Fruit fly (Drosophila melanogaster) whole organism, embryonic: ENCODE results near the gene Irbp.

Experiments
- Atf-2 ChIP-seq: fragments of 200-800 bp; sonication (Bioruptor generic); optimal IDR thresholded peaks from 2 replicates; lab custom pipeline; 2016; ENCODE audit warnings: missing biosample characterization, missing genetic modification characterization
- B-H1 ChIP-seq: fragments of 200-800 bp; sonication (Bioruptor generic); IDR thresholded peaks from 3 replicates; pipeline ENCODE4 v1.3.6; 2022; ENCODE audit warnings: missing biosample characterization, missing genetic modification characterization
- Bgb ChIP-seq: fragments of 200-800 bp; sonication (Bioruptor generic); IDR thresholded peaks from 2 replicates; pipeline ENCODE4 v1.3.6; 2022; ENCODE audit warnings: missing biosample characterization, missing genetic modification characterization; ENCODE audit not compliant: partially characterized antibody
- CG10543 ChIP-seq: fragments of 200-800 bp; sonication (Bioruptor generic); optimal IDR thresholded peaks from 3 replicates; lab custom pipeline; 2017; ENCODE audit warnings: missing biosample characterization, mild to moderate bottlenecking, missing genetic modification characterization, moderate library complexity
- CG10979 ChIP-seq: fragments of 200-800 bp; sonication (Bioruptor generic); optimal IDR thresholded peaks from 2 replicates; lab custom pipeline; 2018; ENCODE audit warnings: missing biosample characterization, mild to moderate bottlenecking, missing genetic modification characterization, moderate library complexity
- CG12071 ChIP-seq: fragments of 200-800 bp; sonication (Bioruptor generic); optimal IDR thresholded peaks from 3 replicates; lab custom pipeline; 2018; ENCODE audit warnings: missing biosample characterization, mild to moderate bottlenecking, missing genetic modification characterization
- CG12155 ChIP-seq: fragments of 200-800 bp; sonication (Bioruptor generic); optimal IDR thresholded peaks from 3 replicates; lab custom pipeline; 2016; ENCODE audit warnings: missing biosample characterization, missing genetic modification characterization
- CG1233 ChIP-seq: fragments of 200-800 bp; sonication (Bioruptor generic); optimal IDR thresholded peaks from 4 replicates; lab custom pipeline; 2018; ENCODE audit warnings: missing biosample characterization, mild to moderate bottlenecking, missing genetic modification characterization
- CG12769 ChIP-seq: fragments of 200-800 bp; sonication (Bioruptor generic); optimal IDR thresholded peaks from 2 replicates; lab custom pipeline; 2019; ENCODE audit warnings: missing biosample characterization, mild to moderate bottlenecking, missing genetic modification characterization, moderate library complexity
- CG13624 ChIP-seq: fragments of 200-800 bp; sonication (Bioruptor generic); optimal IDR thresholded peaks from 2 replicates; lab custom pipeline; 2016; ENCODE audit warnings: missing biosample characterization, missing genetic modification characterization
- CG14667 ChIP-seq: fragments of 200-800 bp; sonication (Bioruptor generic); IDR thresholded peaks from 2 replicates; pipeline ENCODE4 v1.3.6; 2022; ENCODE audit warnings: missing biosample characterization, missing genetic modification characterization
- CG17829 ChIP-seq: fragments of 200-800 bp; optimal IDR thresholded peaks from 2 replicates; lab custom pipeline; 2019; ENCODE audit warnings: missing biosample characterization, mild to moderate bottlenecking, missing genetic modification characterization, moderate library complexity
- CG18764 ChIP-seq: fragments of 200-800 bp; sonication (Bioruptor generic); optimal IDR thresholded peaks from 3 replicates; lab custom pipeline; 2016; ENCODE audit warnings: missing biosample characterization, missing genetic modification characterization
- CG2120 ChIP-seq: fragments of 200-800 bp; sonication (Bioruptor generic); optimal IDR thresholded peaks from 3 replicates; lab custom pipeline; 2016; ENCODE audit warnings: missing biosample characterization, missing genetic modification characterization
- CG2712 ChIP-seq: fragments of 200-800 bp; optimal IDR thresholded peaks from 3 replicates; lab custom pipeline; 2019; ENCODE audit warnings: missing biosample characterization, mild to moderate bottlenecking, missing genetic modification characterization, moderate library complexity
- CG30431 ChIP-seq: fragments of 200-800 bp; sonication (Bioruptor generic); optimal IDR thresholded peaks from 2 replicates; lab custom pipeline; 2017; ENCODE audit warnings: missing biosample characterization, missing genetic modification characterization
- CG3847 ChIP-seq: fragments of 200-800 bp; sonication (Bioruptor generic); IDR thresholded peaks from 2 replicates; pipeline ENCODE4 v1.3.6; 2022; ENCODE audit warnings: missing biosample characterization, missing genetic modification characterization
- CG6765 ChIP-seq: fragments of 200-800 bp; sonication (Bioruptor generic); optimal IDR thresholded peaks from 3 replicates; lab custom pipeline; 2017; ENCODE audit warnings: missing biosample characterization, mild to moderate bottlenecking, missing genetic modification characterization
- CG8924 ChIP-seq: fragments of 200-800 bp; optimal IDR thresholded peaks from 3 replicates; lab custom pipeline; 2019; ENCODE audit warnings: missing biosample characterization, mild to moderate bottlenecking, missing genetic modification characterization, moderate library complexity
- CG9215 ChIP-seq: fragments of 200-800 bp; sonication (Bioruptor generic); IDR thresholded peaks from 2 replicates; pipeline ENCODE4 v1.3.6; 2022; ENCODE audit warnings: missing biosample characterization, missing genetic modification characterization
- Camta ChIP-seq: fragments of 200-800 bp; sonication (Bioruptor generic); optimal IDR thresholded peaks from 2 replicates; lab custom pipeline; 2016; ENCODE audit warnings: missing biosample characterization, missing genetic modification characterization
- Chrac-16 ChIP-seq: fragments of 200-800 bp; sonication (Bioruptor generic); optimal IDR thresholded peaks from 3 replicates; lab custom pipeline; 2016; ENCODE audit warnings: missing biosample characterization, missing genetic modification characterization
- Dek ChIP-seq: fragments of 200-800 bp; sonication (Bioruptor generic); optimal IDR thresholded peaks from 3 replicates; lab custom pipeline; 2019; ENCODE audit warnings: missing biosample characterization, mild to moderate bottlenecking, missing genetic modification characterization, moderate library complexity
- Fer1 ChIP-seq: fragments of 200-800 bp; sonication (Bioruptor generic); optimal IDR thresholded peaks from 2 replicates; lab custom pipeline; 2017; ENCODE audit warnings: missing biosample characterization, mild to moderate bottlenecking, missing genetic modification characterization
- Fer3 ChIP-seq: fragments of 200-800 bp; sonication (Bioruptor generic); optimal IDR thresholded peaks from 2 replicates; lab custom pipeline; 2018; ENCODE audit warnings: missing biosample characterization, mild to moderate bottlenecking, missing genetic modification characterization, moderate library complexity
- HLH3B ChIP-seq: fragments of 200-800 bp; sonication (Bioruptor generic); IDR thresholded peaks from 2 replicates; pipeline ENCODE4 v1.3.6; 2022; ENCODE audit warnings: missing biosample characterization, missing genetic modification characterization
- Hr51 ChIP-seq, 2 experiments: fragments of 200-800 bp; sonication (Bioruptor generic); optimal IDR thresholded peaks; 2 replicates in 1 of 2; 3 replicates in 1 of 2; lab custom pipeline; 2016 to 2018; ENCODE audit warnings: missing biosample characterization in 2 of 2, missing genetic modification characterization in 2 of 2, mild to moderate bottlenecking in 1 of 2, moderate library complexity in 1 of 2
- Meics ChIP-seq: fragments of 200-800 bp; sonication (Bioruptor generic); optimal IDR thresholded peaks from 2 replicates; lab custom pipeline; 2017; ENCODE audit warnings: missing biosample characterization, mild to moderate bottlenecking, missing genetic modification characterization
- NFAT ChIP-seq: fragments of 200-800 bp; sonication (Bioruptor generic); IDR thresholded peaks from 2 replicates; pipeline ENCODE4 v1.3.6; 2022; ENCODE audit warnings: missing biosample characterization, missing genetic modification characterization
- Vsx1 ChIP-seq: fragments of 200-800 bp; sonication (Bioruptor generic); optimal IDR thresholded peaks from 2 replicates; lab custom pipeline; 2017; ENCODE audit warnings: missing biosample characterization, mild to moderate bottlenecking, missing genetic modification characterization, missing genetic modification reagents
- ash1 ChIP-seq: fragments of 200-800 bp; sonication (Bioruptor generic); optimal IDR thresholded peaks from 2 replicates; lab custom pipeline; 2018; ENCODE audit warnings: missing biosample characterization, mild to moderate bottlenecking, missing genetic modification characterization
- bab2 ChIP-seq: fragments of 200-800 bp; sonication (Bioruptor generic); optimal IDR thresholded peaks from 2 replicates; lab custom pipeline; 2016; ENCODE audit warnings: missing biosample characterization, missing genetic modification characterization
- chm ChIP-seq: fragments of 200-800 bp; sonication (Bioruptor generic); IDR thresholded peaks from 2 replicates; pipeline ENCODE4 v1.3.6; 2022; ENCODE audit warnings: missing biosample characterization, missing genetic modification characterization
- ewg ChIP-seq: fragments of 200-800 bp; sonication (Bioruptor generic); optimal IDR thresholded peaks from 3 replicates; lab custom pipeline; 2017; ENCODE audit warnings: mild to moderate bottlenecking, missing biosample characterization, missing genetic modification reagents, missing genetic modification characterization
- fd3F ChIP-seq: fragments of 200-800 bp; sonication (Bioruptor generic); optimal IDR thresholded peaks from 2 replicates; lab custom pipeline; 2018; ENCODE audit warnings: missing biosample characterization, mild to moderate bottlenecking, missing genetic modification characterization, moderate library complexity
- klu ChIP-seq: fragments of 200-800 bp; sonication (Bioruptor generic); IDR thresholded peaks from 2 replicates; pipeline ENCODE4 v1.3.6; 2022; ENCODE audit warnings: missing biosample characterization, missing genetic modification characterization
- lmd ChIP-seq: fragments of 200-800 bp; sonication (Bioruptor generic); IDR thresholded peaks from 2 replicates; pipeline ENCODE4 v1.3.6; 2022; ENCODE audit warnings: missing biosample characterization, missing genetic modification characterization
- prd ChIP-seq, 3 experiments: fragments of >200 bp in 2 of 3; fragments of 200-800 bp in 1 of 3; sonication (Bioruptor generic) in 1 of 3; optimal IDR thresholded peaks in 2 of 3; IDR thresholded peaks in 1 of 3; 2 replicates in 2 of 3; 3 replicates in 1 of 3; pipeline versions ENCODE4 v1.3.6 to Lab custom; 2017 to 2022; ENCODE audit warnings: missing biosample characterization in 1 of 3, missing genetic modification characterization in 1 of 3
- sens ChIP-seq: fragments of 200-800 bp; sonication (Bioruptor generic); peaks from one replicate; lab custom pipeline; 2016; ENCODE audit warnings: missing biosample characterization, missing genetic modification characterization
- seq ChIP-seq: fragments of 200-800 bp; sonication (Bioruptor generic); IDR thresholded peaks from 2 replicates; pipeline ENCODE4 v1.3.6; 2022; ENCODE audit warnings: missing biosample characterization, missing genetic modification characterization
- sima ChIP-seq: fragments of 200-800 bp; sonication (Bioruptor generic); optimal IDR thresholded peaks from 2 replicates; lab custom pipeline; 2016; ENCODE audit warnings: missing biosample characterization, missing genetic modification characterization
- slbo ChIP-seq: fragments of 200-800 bp; sonication (Bioruptor generic); IDR thresholded peaks from 2 replicates; pipeline ENCODE4 v1.3.6; 2022; ENCODE audit warnings: missing biosample characterization, missing genetic modification characterization
- sob ChIP-seq: fragments of 200-800 bp; sonication (Bioruptor generic); IDR thresholded peaks from 2 replicates; pipeline ENCODE4 v1.3.6; 2022; ENCODE audit warnings: missing biosample characterization, missing genetic modification characterization
- toy ChIP-seq: fragments of 200-800 bp; sonication (Bioruptor generic); IDR thresholded peaks from 2 replicates; pipeline ENCODE4 v1.3.6; 2022; ENCODE audit warnings: missing biosample characterization, missing genetic modification characterization
- unpg ChIP-seq: fragments of 200-800 bp; sonication (Bioruptor generic); optimal IDR thresholded peaks from 3 replicates; lab custom pipeline; 2018; ENCODE audit warnings: missing biosample characterization, mild to moderate bottlenecking, missing genetic modification characterization, moderate library complexity
- vnd ChIP-seq: fragments of 200-800 bp; sonication (Bioruptor generic); IDR thresholded peaks from 3 replicates; pipeline ENCODE4 v1.3.6; 2022; ENCODE audit warnings: missing biosample characterization, missing genetic modification characterization; ENCODE audit not compliant: partially characterized antibody
- vvl ChIP-seq: fragments of 200-800 bp; sonication (Bioruptor generic); IDR thresholded peaks from 2 replicates; pipeline ENCODE4 v1.3.6; 2022; ENCODE audit warnings: missing biosample characterization, missing genetic modification characterization
- z ChIP-seq: fragments of 200-800 bp; sonication (Bioruptor generic); IDR thresholded peaks from 3 replicates; pipeline ENCODE4 v1.3.6; 2022; ENCODE audit warnings: missing biosample characterization, missing genetic modification characterization
- zfh2 ChIP-seq: fragments of 200-800 bp; sonication (Bioruptor generic); optimal IDR thresholded peaks from 2 replicates; lab custom pipeline; 2016; ENCODE audit warnings: missing biosample characterization, missing genetic modification characterization

The Irbp gene

dm6 chr3R:11454210-11454904 lies 44.5 kb downstream of the Irbp start (continued):
- TF ChIP-seq CG12071 (GFP tag; lab: Kevin White, UChicago) (peak; percentile 22), CG2120 (GFP tag; lab: Kevin White, UChicago) (peak; percentile 91), zfh2 (peak; percentile 86), slbo (peak; percentile 74), Fer1 (GFP tag; lab: Kevin White, UChicago) (peak; percentile 46), Meics (GFP tag; lab: Kevin White, UChicago) (peak; percentile 74), Vsx1 (GFP tag; lab: Kevin White, UChicago) (peak; percentile 46), CG12769 (tag; lab: Kevin White, UChicago) (peak; percentile 49), CG1233 (GFP tag; lab: Kevin White, UChicago) (peak; percentile 41), bab2 (GFP tag; lab: Kevin White, UChicago) (peak; percentile 19), vnd (GFP tag; lab: Robert Waterston, UW) (no peak), unpg (peak; percentile 68), CG18764 (peak; percentile 18), CG3847 (peak; percentile 70), prd (optimal IDR thresholded peaks at IDR 0.05; lab: Kevin White, UChicago) (no peak), prd (GFP tag; IDR thresholded peaks at IDR 0.05; lab: Robert Waterston, UW) (peak; percentile 68), CG9215 (GFP tag; lab: Robert Waterston, UW) (peak; percentile 76), CG6765 (peak; percentile 33), toy (0 out of 2 replicates have a peak, but pooled peaks have one; percentile 25), seq (0 out of 2 replicates have a peak, but pooled peaks have one; percentile 16), fd3F (peak; percentile 66), sima (GFP tag; lab: Kevin White, UChicago) (peak; percentile 19), ewg (GFP tag; lab: Kevin White, UChicago) (no peak), ash1 (GFP tag; lab: Kevin White, UChicago) (no peak), sens (peak; percentile 68), NFAT (GFP tag; lab: Robert Waterston, UW) (peak; percentile 39; the same call in 1 of the 2 replicates), Fer3 (tag; lab: Kevin White, UChicago) (peak; percentile 65), sob (GFP tag; lab: Robert Waterston, UW) (peak; percentile 59; the same call in 1 of the 2 replicates), CG30431 (GFP tag; lab: Kevin White, UChicago) (peak; percentile 1), CG10979 (tag; lab: Kevin White, UChicago) (no peak), CG13624 (GFP tag; lab: Kevin White, UChicago) (peak; percentile 59), B-H1 (GFP tag; lab: Robert Waterston, UW) (no peak; the same call in 2 of the 3 replicates), klu (GFP tag; lab: Robert Waterston, UW) (peak; percentile 54; the same call in 1 of the 2 replicates), CG12155 (GFP tag; lab: Kevin White, UChicago) (peak; percentile 63), chm (no peak), CG17829 (tag; lab: Kevin White, UChicago) (no peak), Bgb (no peak), lmd (GFP tag; lab: Robert Waterston, UW) (peak; percentile 75), Camta (GFP tag; lab: Kevin White, UChicago) (peak; percentile 33), Atf-2 (peak; percentile 7), Dek (tag; lab: Kevin White, UChicago) (peak; percentile 68), CG10543 (GFP tag; lab: Kevin White, UChicago) (peak; percentile 19), CG8924 (tag; lab: Kevin White, UChicago) (peak; percentile 46), CG2712 (peak; percentile 32), Chrac-16 (peak; percentile 21), HLH3B (GFP tag; lab: Robert Waterston, UW) (peak; percentile 30; the same call in 1 of the 2 replicates), CG14667 (peak; percentile 44), z (GFP tag; lab: Robert Waterston, UW) (no peak), vvl (0 out of 2 replicates have a peak, but pooled peaks have one; percentile 31), Hr51 (GFP tag; optimal IDR thresholded peaks at IDR 0.05; lab: Kevin White, UChicago) (peak; percentile 58 to 75)
